Worm (Caenorhabditis elegans): ENCODE measurements around the gene snb-1.

- no peak for TF ChIP-seq tab-1 (GFP tag; IDR thresholded peaks at IDR 0.05)
- no peak for TF ChIP-seq flt-1 (GFP tag; IDR thresholded peaks at IDR 0.05)
- TF ChIP-seq ref-1 (GFP tag; conservative IDR thresholded peaks at IDR 0.05): no peak
- no peak for TF ChIP-seq T22C8.4 (GFP tag; IDR thresholded peaks at IDR 0.05)
Measured at ce11 chrV:6688392-6688791, 32.1 kb upstream of the snb-1 start, which contains the start of gene K11G9.5.
